Fruit fly (Drosophila melanogaster) whole organism, embryonic: Measurements from ENCODE around the gene Lamtor3.

Source experiments
- ATbp ChIP-seq: fragments of 200-800 bp; sonication (Bioruptor generic); optimal IDR thresholded peaks from 2 replicates; lab custom pipeline; 2017; ENCODE audit warnings: missing biosample characterization, mild to moderate bottlenecking, missing genetic modification characterization, missing genetic modification reagents
- BtbVII ChIP-seq: fragments of 200-800 bp; sonication (Bioruptor generic); optimal IDR thresholded peaks from 3 replicates; lab custom pipeline; 2017; ENCODE audit warnings: missing biosample characterization, mild to moderate bottlenecking, missing genetic modification characterization
- C15 ChIP-seq: fragments of 200-800 bp; sonication (Bioruptor generic); IDR thresholded peaks from 3 replicates; pipeline ENCODE4 v1.3.6; 2022; ENCODE audit warnings: missing biosample characterization, missing genetic modification characterization
- CG10366 ChIP-seq: fragments of 200-800 bp; sonication (Bioruptor generic); IDR thresholded peaks from 2 replicates; pipeline ENCODE4 v1.3.6; 2022; ENCODE audit warnings: missing biosample characterization, missing genetic modification characterization
- CG10543 ChIP-seq: fragments of 200-800 bp; sonication (Bioruptor generic); optimal IDR thresholded peaks from 3 replicates; lab custom pipeline; 2017; ENCODE audit warnings: missing biosample characterization, mild to moderate bottlenecking, missing genetic modification characterization, moderate library complexity
- CG12769 ChIP-seq: fragments of 200-800 bp; sonication (Bioruptor generic); optimal IDR thresholded peaks from 2 replicates; lab custom pipeline; 2019; ENCODE audit warnings: missing biosample characterization, mild to moderate bottlenecking, missing genetic modification characterization, moderate library complexity
- CG13894 ChIP-seq: fragments of 200-800 bp; sonication (Bioruptor generic); optimal IDR thresholded peaks from 3 replicates; lab custom pipeline; 2018; ENCODE audit warnings: missing biosample characterization, mild to moderate bottlenecking, missing genetic modification characterization, moderate library complexity
- CG14050 ChIP-seq: fragments of 200-800 bp; sonication (Bioruptor generic); IDR thresholded peaks from 3 replicates; pipeline ENCODE4 v1.3.6; 2022; ENCODE audit warnings: missing biosample characterization, missing genetic modification characterization
- CG15514 ChIP-seq: fragments of 200-800 bp; sonication (Bioruptor generic); optimal IDR thresholded peaks from 3 replicates; lab custom pipeline; 2017; ENCODE audit warnings: missing biosample characterization, missing genetic modification characterization, mild to moderate bottlenecking, moderate library complexity, missing genetic modification reagents
- CG17361 ChIP-seq: fragments of 200-800 bp; sonication (Bioruptor generic); IDR thresholded peaks from 3 replicates; pipeline ENCODE4 v1.3.6; 2022; ENCODE audit warnings: missing biosample characterization, missing genetic modification characterization
- CG17385 ChIP-seq: fragments of 200-800 bp; sonication (Bioruptor generic); optimal IDR thresholded peaks from 3 replicates; lab custom pipeline; 2018; ENCODE audit warnings: missing biosample characterization, mild to moderate bottlenecking, missing genetic modification characterization
- CG18262 ChIP-seq: fragments of 200-800 bp; optimal IDR thresholded peaks from 3 replicates; lab custom pipeline; 2019; ENCODE audit warnings: missing biosample characterization, mild to moderate bottlenecking, missing genetic modification characterization, moderate library complexity
- CG2129 ChIP-seq: fragments of 200-800 bp; sonication (Bioruptor generic); IDR thresholded peaks from 2 replicates; pipeline ENCODE4 v1.3.6; 2022; ENCODE audit warnings: missing biosample characterization, missing genetic modification characterization; ENCODE audit not compliant: partially characterized antibody
- CG2889 ChIP-seq: fragments of 200-800 bp; sonication (Bioruptor generic); IDR thresholded peaks from 3 replicates; pipeline ENCODE4 v1.3.6; 2022; ENCODE audit warnings: missing biosample characterization, missing genetic modification characterization
- CG31224 ChIP-seq: fragments of 200-800 bp; sonication (Bioruptor generic); IDR thresholded peaks from 2 replicates; pipeline ENCODE4 v1.3.6; 2022; ENCODE audit warnings: missing biosample characterization, missing genetic modification characterization
- CG3838 ChIP-seq: fragments of 200-800 bp; sonication (Bioruptor generic); optimal IDR thresholded peaks from 3 replicates; lab custom pipeline; 2016; ENCODE audit warnings: missing biosample characterization, missing genetic modification characterization
- CG4404 ChIP-seq: fragments of 200-800 bp; sonication (Bioruptor generic); IDR thresholded peaks from 2 replicates; pipeline ENCODE4 v1.3.6; 2022; ENCODE audit warnings: missing biosample characterization, missing genetic modification characterization
- CG6654 ChIP-seq: fragments of 200-800 bp; sonication (Bioruptor generic); optimal IDR thresholded peaks from 2 replicates; lab custom pipeline; 2017; ENCODE audit warnings: missing biosample characterization, mild to moderate bottlenecking, missing genetic modification characterization
- Dll ChIP-seq: fragments of 200-800 bp; sonication (Bioruptor generic); IDR thresholded peaks from 4 replicates; pipeline ENCODE4 v1.3.6; 2022; ENCODE audit warnings: missing biosample characterization, missing genetic modification characterization; ENCODE audit not compliant: partially characterized antibody
- Fer1 ChIP-seq: fragments of 200-800 bp; sonication (Bioruptor generic); optimal IDR thresholded peaks from 2 replicates; lab custom pipeline; 2017; ENCODE audit warnings: missing biosample characterization, mild to moderate bottlenecking, missing genetic modification characterization
- H15 ChIP-seq: fragments of 200-800 bp; sonication (Bioruptor generic); IDR thresholded peaks from 3 replicates; pipeline ENCODE4 v1.3.6; 2022; ENCODE audit warnings: missing biosample characterization, missing genetic modification characterization
- H2.0 ChIP-seq: fragments of 200-800 bp; sonication (Bioruptor generic); IDR thresholded peaks from 2 replicates; pipeline ENCODE4 v1.3.6; 2022; ENCODE audit warnings: missing biosample characterization, missing genetic modification characterization
- Hmr ChIP-seq: fragments of 200-800 bp; sonication (Bioruptor generic); optimal IDR thresholded peaks from 3 replicates; lab custom pipeline; 2017; ENCODE audit warnings: mild to moderate bottlenecking, missing biosample characterization, missing genetic modification reagents, missing genetic modification characterization
- Hr39 ChIP-seq: fragments of >200 bp; optimal IDR thresholded peaks from 2 replicates; lab custom pipeline; 2017
- Kr ChIP-seq: fragments of 200-800 bp; sonication (Bioruptor generic); optimal IDR thresholded peaks from 2 replicates; lab custom pipeline; 2017; ENCODE audit warnings: missing biosample characterization, mild to moderate bottlenecking, missing genetic modification characterization
- Mad ChIP-seq: fragments of 200-800 bp; sonication (Bioruptor generic); optimal IDR thresholded peaks from 2 replicates; lab custom pipeline; 2016; ENCODE audit warnings: missing biosample characterization, missing genetic modification characterization
- Med ChIP-seq: fragments of 200-800 bp; sonication (Bioruptor generic); peaks from one replicate; lab custom pipeline; 2016; ENCODE audit warnings: missing biosample characterization, missing genetic modification characterization, mild to moderate bottlenecking, inconsistent platforms, moderate library complexity
- NC2α ChIP-seq: fragments of 200-800 bp; sonication (Bioruptor generic); optimal IDR thresholded peaks from 2 replicates; lab custom pipeline; 2016; ENCODE audit warnings: missing biosample characterization, missing genetic modification characterization
- PHDP ChIP-seq: fragments of 200-800 bp; sonication (Bioruptor generic); optimal IDR thresholded peaks from 3 replicates; lab custom pipeline; 2018; ENCODE audit warnings: missing biosample characterization, mild to moderate bottlenecking, missing genetic modification characterization, moderate library complexity
- Trl ChIP-seq, 3 experiments: fragments of >200 bp in 2 of 3; fragments of 200-800 bp in 1 of 3; sonication (Bioruptor generic) in 1 of 3; optimal IDR thresholded peaks; 2 replicates in 1 of 3; 3 replicates in 2 of 3; lab custom pipeline; 2016 to 2017; ENCODE audit warnings: missing biosample characterization in 1 of 3, missing genetic modification characterization in 1 of 3
- Usf ChIP-seq: fragments of 200-800 bp; sonication (Bioruptor generic); optimal IDR thresholded peaks from 2 replicates; lab custom pipeline; 2017; ENCODE audit warnings: missing genotype, missing biosample characterization, missing genetic modification characterization
- ci ChIP-seq: fragments of 200-800 bp; sonication (Bioruptor generic); IDR thresholded peaks from 3 replicates; pipeline ENCODE4 v1.3.6; 2022; ENCODE audit warnings: missing biosample characterization, missing genetic modification characterization
- cwo ChIP-seq: fragments of 200-800 bp; sonication (Bioruptor generic); optimal IDR thresholded peaks from 3 replicates; lab custom pipeline; 2017; ENCODE audit warnings: missing biosample characterization, missing genetic modification characterization, mild to moderate bottlenecking, moderate library complexity, missing genetic modification reagents
- en ChIP-seq: fragments of 200-800 bp; sonication (Bioruptor generic); optimal IDR thresholded peaks from 2 replicates; lab custom pipeline; 2016; ENCODE audit warnings: missing biosample characterization, missing genetic modification characterization
- fd64A ChIP-seq: fragments of 200-800 bp; sonication (Bioruptor generic); optimal IDR thresholded peaks from 3 replicates; lab custom pipeline; 2018; ENCODE audit warnings: missing biosample characterization, mild to moderate bottlenecking, missing genetic modification characterization
- grau ChIP-seq: fragments of 200-800 bp; optimal IDR thresholded peaks from 3 replicates; lab custom pipeline; 2019; ENCODE audit warnings: missing biosample characterization, mild to moderate bottlenecking, missing genetic modification characterization, moderate library complexity
- grn ChIP-seq: fragments of 200-800 bp; sonication (Bioruptor generic); optimal IDR thresholded peaks from 3 replicates; lab custom pipeline; 2017; ENCODE audit warnings: missing biosample characterization, missing genetic modification characterization
- hth ChIP-seq: fragments of >200 bp; optimal IDR thresholded peaks from 2 replicates; lab custom pipeline; 2017; ENCODE audit warnings: inconsistent platforms
- ind ChIP-seq: fragments of 200-800 bp; sonication (Bioruptor generic); optimal IDR thresholded peaks from 3 replicates; lab custom pipeline; 2016; ENCODE audit warnings: missing biosample characterization, missing genetic modification characterization
- jing ChIP-seq: fragments of 200-800 bp; sonication (Bioruptor generic); optimal IDR thresholded peaks from 2 replicates; lab custom pipeline; 2018; ENCODE audit warnings: missing biosample characterization, mild to moderate bottlenecking, missing genetic modification characterization
- knrl ChIP-seq: fragments of 200-800 bp; sonication (Bioruptor generic); IDR thresholded peaks from 3 replicates; pipeline ENCODE4 v1.3.6; 2022; ENCODE audit warnings: missing biosample characterization, missing genetic modification characterization; ENCODE audit not compliant: partially characterized antibody
- maf-S ChIP-seq: fragments of 200-800 bp; sonication (Bioruptor generic); optimal IDR thresholded peaks from 2 replicates; lab custom pipeline; 2016; ENCODE audit warnings: missing biosample characterization, missing genetic modification characterization
- p53 ChIP-seq: fragments of 200-800 bp; sonication (Bioruptor generic); optimal IDR thresholded peaks from 2 replicates; lab custom pipeline; 2016; ENCODE audit warnings: missing biosample characterization, missing genetic modification characterization
- pb ChIP-seq: fragments of 200-800 bp; sonication (Bioruptor generic); optimal IDR thresholded peaks from 3 replicates; lab custom pipeline; 2016; ENCODE audit warnings: missing biosample characterization, missing genetic modification characterization
- pros ChIP-seq: fragments of 200-800 bp; sonication (Bioruptor generic); optimal IDR thresholded peaks from 3 replicates; lab custom pipeline; 2019; ENCODE audit warnings: missing biosample characterization, mild to moderate bottlenecking, missing genetic modification characterization, moderate library complexity
- pzg ChIP-seq: fragments of 200-800 bp; sonication (Bioruptor generic); optimal IDR thresholded peaks from 3 replicates; lab custom pipeline; 2018; ENCODE audit warnings: missing biosample characterization, mild to moderate bottlenecking, missing genetic modification characterization, moderate library complexity
- rib ChIP-seq: fragments of 200-800 bp; sonication (Bioruptor generic); IDR thresholded peaks from 2 replicates; pipeline ENCODE4 v1.3.6; 2022; ENCODE audit warnings: missing biosample characterization, missing genetic modification characterization
- sr ChIP-seq: fragments of 200-800 bp; sonication (Bioruptor generic); IDR thresholded peaks from 3 replicates; pipeline ENCODE4 v1.3.6; 2022; ENCODE audit warnings: missing biosample characterization, missing genetic modification characterization
- ssp ChIP-seq: fragments of 200-800 bp; sonication (Bioruptor generic); IDR thresholded peaks from 2 replicates; pipeline ENCODE4 v1.3.6; 2022; ENCODE audit warnings: missing biosample characterization, missing genetic modification characterization
- tio ChIP-seq: fragments of 200-800 bp; sonication (Bioruptor generic); optimal IDR thresholded peaks from 2 replicates; lab custom pipeline; 2017; ENCODE audit warnings: missing biosample characterization, missing genetic modification characterization, inconsistent platforms
- tna ChIP-seq: fragments of 200-800 bp; sonication (Bioruptor generic); IDR thresholded peaks from 2 replicates; pipeline ENCODE4 v1.3.6; 2022; ENCODE audit warnings: missing biosample characterization, missing genetic modification characterization; ENCODE audit not compliant: partially characterized antibody
- yki ChIP-seq: fragments of >200 bp; optimal IDR thresholded peaks from 3 replicates; lab custom pipeline; 2018

The Lamtor3 gene

dm6 chr2L:17448435-17448834 lies 32.6 kb upstream of the Lamtor3 start (continued):
- TF ChIP-seq grau (no peak), Hr39 (no peak), ind (GFP tag; lab: Kevin White, UChicago) (no peak), H2.0 (GFP tag; lab: Robert Waterston, UW) (no peak), CG4404 (GFP tag; lab: Robert Waterston, UW) (no peak), CG12769 (tag; lab: Kevin White, UChicago) (peak; percentile 23), Trl (optimal IDR thresholded peaks at IDR 0.05; lab: Kevin White, UChicago) (no peak), Trl (GFP tag; optimal IDR thresholded peaks at IDR 0.05; lab: Kevin White, UChicago) (no peak), en (no peak), CG31224 (GFP tag; lab: Robert Waterston, UW) (no peak), CG13894 (tag; lab: Kevin White, UChicago) (peak; percentile 6), Kr (GFP tag; lab: Kevin White, UChicago) (no peak), PHDP (tag; lab: Kevin White, UChicago) (peak; percentile 23), Hmr (GFP tag; lab: Kevin White, UChicago) (peak; percentile 40), p53 (GFP tag; lab: Kevin White, UChicago) (no peak), tio (GFP tag; lab: Kevin White, UChicago) (no peak), maf-S (GFP tag; lab: Kevin White, UChicago) (no peak), yki (lab: Kevin White, UChicago) (no peak), pb (GFP tag; lab: Kevin White, UChicago) (no peak), ci (peak; percentile 67; the same call in 2 of the 3 replicates), Mad (no peak), CG18262 (tag; lab: Kevin White, UChicago) (no peak), CG10543 (GFP tag; lab: Kevin White, UChicago) (peak; percentile 46), CG3838 (GFP tag; lab: Kevin White, UChicago) (no peak), jing (no peak), BtbVII (GFP tag; lab: Kevin White, UChicago) (peak; percentile 57), grn (GFP tag; lab: Kevin White, UChicago) (no peak), Fer1 (GFP tag; lab: Kevin White, UChicago) (peak; percentile 26), CG17385 (GFP tag; lab: Kevin White, UChicago) (peak; percentile 19), ssp (GFP tag; lab: Robert Waterston, UW) (no peak), Dll (no peak), CG17361 (GFP tag; lab: Robert Waterston, UW) (no peak), rib (no peak; the same call in 1 of the 2 replicates), CG2129 (GFP tag; lab: Robert Waterston, UW) (no peak), sr (GFP tag; lab: Robert Waterston, UW) (no peak; the same call in 2 of the 3 replicates), fd64A (GFP tag; lab: Kevin White, UChicago) (no peak), CG14050 (GFP tag; lab: Robert Waterston, UW) (no peak), hth (lab: Kevin White, UChicago) (no peak), C15 (GFP tag; lab: Robert Waterston, UW) (no peak), ATbp (GFP tag; lab: Kevin White, UChicago) (peak; percentile 26), pros (GFP tag; lab: Kevin White, UChicago) (no peak), CG10366 (GFP tag; lab: Robert Waterston, UW) (no peak), CG6654 (GFP tag; lab: Kevin White, UChicago) (no peak), tna (GFP tag; lab: Robert Waterston, UW) (no peak), Med (GFP tag; lab: Kevin White, UChicago) (peak; percentile 38), CG2889 (no peak), CG15514 (GFP tag; lab: Kevin White, UChicago) (peak; percentile 15), Usf (GFP tag; lab: Kevin White, UChicago) (no peak), NC2α (GFP tag; lab: Kevin White, UChicago) (no peak), pzg (GFP tag; lab: Kevin White, UChicago) (no peak), cwo (GFP tag; lab: Kevin White, UChicago) (peak; percentile 32), H15 (no peak), knrl (GFP tag; lab: Robert Waterston, UW) (0 out of 3 replicates have a peak, but pooled peaks have one; percentile 20)
